Fruit fly (Drosophila melanogaster): ENCODE measurements around the gene Pkd2.

Pkd2 gene

dm6 chr2L:12371740-12372139 lies 26.3 kb upstream of the Pkd2 start (continued):
- peak; percentile 20 for TF ChIP-seq her (GFP tag; optimal IDR thresholded peaks at IDR 0.05)
- TF ChIP-seq CG17361 (GFP tag; IDR thresholded peaks at IDR 0.05), result peak; percentile 37; the same call in 1 of the 3 replicates
- TF ChIP-seq Sox102F (GFP tag; optimal IDR thresholded peaks at IDR 0.05), result peak; percentile 59
- TF ChIP-seq CG8388 (GFP tag; optimal IDR thresholded peaks at IDR 0.05), result peak; percentile 58
- no peak for TF ChIP-seq Nf-YC (tag; optimal IDR thresholded peaks at IDR 0.05)
- no peak for TF ChIP-seq CG10462 (GFP tag; optimal IDR thresholded peaks at IDR 0.05)
- peak; percentile 32 for TF ChIP-seq CG12659 (GFP tag; optimal IDR thresholded peaks at IDR 0.05)
- TF ChIP-seq gfzf (GFP tag; optimal IDR thresholded peaks at IDR 0.05), result no peak
- peak; percentile 80 for TF ChIP-seq CG4328 (GFP tag; optimal IDR thresholded peaks at IDR 0.05)
- peak; percentile 24 for TF ChIP-seq tin (GFP tag; optimal IDR thresholded peaks at IDR 0.05)
- no peak for TF ChIP-seq inv (GFP tag; IDR thresholded peaks at IDR 0.05; ENCODE audit: partially characterized antibody)
- no peak for TF ChIP-seq CG4617 (GFP tag; optimal IDR thresholded peaks at IDR 0.05; ENCODE audit: borderline replicate concordance)
- no peak for TF ChIP-seq Abd-B (GFP tag; optimal IDR thresholded peaks at IDR 0.05)
- peak; percentile 48 for TF ChIP-seq Fer2 (tag; optimal IDR thresholded peaks at IDR 0.05)
- peak; percentile 61; the same call in 1 of the 2 replicates for TF ChIP-seq Nf-YA (GFP tag; IDR thresholded peaks at IDR 0.05)
- peak; percentile 4 for TF ChIP-seq CG1647 (GFP tag; optimal IDR thresholded peaks at IDR 0.05)
- TF ChIP-seq D19A (tag; optimal IDR thresholded peaks at IDR 0.05), result peak; percentile 40
- 0 out of 3 replicates have a peak, but pooled peaks have one; percentile 57 for TF ChIP-seq H15 (GFP tag; IDR thresholded peaks at IDR 0.05)
- peak; percentile 38 for TF ChIP-seq dmrt11E (tag; optimal IDR thresholded peaks at IDR 0.05)
- no peak for TF ChIP-seq wor (GFP tag; IDR thresholded peaks at IDR 0.05)
- peak; percentile 46 for TF ChIP-seq YL-1 (GFP tag; optimal IDR thresholded peaks at IDR 0.05)
- no peak for TF ChIP-seq Gsc (GFP tag; IDR thresholded peaks at IDR 0.05)
- TF ChIP-seq nerfin-1 (tag; optimal IDR thresholded peaks at IDR 0.05), result peak; percentile 66
- TF ChIP-seq wek (GFP tag; optimal IDR thresholded peaks at IDR 0.05), result peak; percentile 84
- no peak for TF ChIP-seq Gug (GFP tag; IDR thresholded peaks at IDR 0.05)
- peak; percentile 10 for TF ChIP-seq Kr (GFP tag; optimal IDR thresholded peaks at IDR 0.05)
- TF ChIP-seq ac (GFP tag; optimal IDR thresholded peaks at IDR 0.05), result peak; percentile 36
- TF ChIP-seq Hmr (GFP tag; optimal IDR thresholded peaks at IDR 0.05), result peak; percentile 32
- peak; percentile 71 for TF ChIP-seq CG5953 (GFP tag; IDR thresholded peaks at IDR 0.05)
- peak in 1 of 2 experiments; percentile 86 for TF ChIP-seq bsh (GFP tag; optimal IDR thresholded peaks at IDR 0.05)
- no peak for TF ChIP-seq Lpt (GFP tag; optimal IDR thresholded peaks at IDR 0.05)
- TF ChIP-seq sqz (GFP tag; optimal IDR thresholded peaks at IDR 0.05), result peak; percentile 47
- TF ChIP-seq CG17612 (GFP tag; IDR thresholded peaks at IDR 0.05), result 0 out of 2 replicates have a peak, but pooled peaks have one; percentile 26
- TF ChIP-seq CG30020 (tag; optimal IDR thresholded peaks at IDR 0.05), result peak; percentile 0
- peak; percentile 89 for TF ChIP-seq Blimp-1 (GFP tag; optimal IDR thresholded peaks at IDR 0.05)
- TF ChIP-seq pum (GFP tag; optimal IDR thresholded peaks at IDR 0.05), result peak; percentile 12
- TF ChIP-seq E2f1 (GFP tag; IDR thresholded peaks at IDR 0.05), result peak; percentile 47; the same call in 1 of the 2 replicates
- no peak for TF ChIP-seq crol (GFP tag; IDR thresholded peaks at IDR 0.05)
- peak; percentile 29 for TF ChIP-seq trem (tag; optimal IDR thresholded peaks at IDR 0.05)
- TF ChIP-seq E2f2 (GFP tag; IDR thresholded peaks at IDR 0.05), result peak; percentile 22; the same call in 1 of the 2 replicates
- no peak for TF ChIP-seq dysf (GFP tag; IDR thresholded peaks at IDR 0.05)
- peak; percentile 43 for TF ChIP-seq CG14965 (GFP tag; optimal IDR thresholded peaks at IDR 0.05; ENCODE audit: borderline replicate concordance)
- TF ChIP-seq zf30C (GFP tag; optimal IDR thresholded peaks at IDR 0.05), result no peak
- peak; percentile 68 for TF ChIP-seq odd (GFP tag; optimal IDR thresholded peaks at IDR 0.05)
- no peak for TF ChIP-seq Dbx (GFP tag; IDR thresholded peaks at IDR 0.05)
- TF ChIP-seq CG6813 (GFP tag; optimal IDR thresholded peaks at IDR 0.05), result peak; percentile 76
- peak; percentile 42 for TF ChIP-seq salm (tag; optimal IDR thresholded peaks at IDR 0.05)
- TF ChIP-seq ara (GFP tag; IDR thresholded peaks at IDR 0.05), result peak; percentile 76
- peak; percentile 30; the same call in 1 of the 2 replicates for TF ChIP-seq Rfx (GFP tag; IDR thresholded peaks at IDR 0.05)
- peak; percentile 51; the same call in 1 of the 2 replicates for TF ChIP-seq Atf6 (GFP tag; IDR thresholded peaks at IDR 0.05)

All from whole organism, embryonic.